Worm (Caenorhabditis elegans) whole organism, L4 larva: ENCODE data around the gene clec-173.

ENCODE experiments used
- F26F4.8 ChIP-seq: fragments of 200-800 bp; sonication (Bioruptor generic); conservative IDR thresholded peaks from 2 replicates; pipeline ENCODE4 v1.3.6; 2022; ENCODE audit warnings: missing genetic modification characterization, missing compliant biosample characterization
- R02D3.7 ChIP-seq: fragments of 150-350 bp; sonication (generic microtip); optimal IDR thresholded peaks from 3 replicates; lab custom pipeline; 2014; ENCODE audit warnings: missing biosample characterization, missing genetic modification characterization
- T26A8.4 ChIP-seq: fragments of 200-800 bp; sonication (Bioruptor generic); IDR thresholded peaks from 2 replicates; pipeline ENCODE4 v1.3.6; 2022; ENCODE audit warnings: missing genetic modification characterization, missing compliant biosample characterization
- Y48G9A.11 ChIP-seq: fragments of 200-800 bp; sonication (Bioruptor generic); IDR thresholded peaks from 2 replicates; pipeline ENCODE4 v1.3.6; 2022; ENCODE audit warnings: missing genetic modification reagents, missing genetic modification characterization, missing compliant biosample characterization
- Y5F2A.4 ChIP-seq: fragments of 200-800 bp; sonication (Bioruptor generic); optimal IDR thresholded peaks from 2 replicates; lab custom pipeline; 2018; ENCODE audit warnings: mild to moderate bottlenecking, missing genetic modification characterization, missing compliant biosample characterization
- aha-1 ChIP-seq: fragments of 150-350 bp; peaks from one replicate; lab custom pipeline; 2014; ENCODE audit warnings: missing biosample characterization, missing genetic modification characterization
- aly-2 ChIP-seq: sonication (generic microtip); optimal IDR thresholded peaks from 2 replicates; lab custom pipeline; 2018; ENCODE audit warnings: missing biosample characterization, missing genetic modification characterization
- daf-12 ChIP-seq: fragments of 150-350 bp; optimal IDR thresholded peaks from 2 replicates; lab custom pipeline; 2014; ENCODE audit warnings: missing biosample characterization, missing genetic modification reagents, missing genetic modification characterization
- daf-16 ChIP-seq, 3 experiments: sonication (generic microtip); optimal IDR thresholded peaks; 2 replicates each; lab custom pipeline; 2016 to 2017; ENCODE audit warnings: missing genetic modification characterization in 3 of 3, missing genetic modification reagents in 3 of 3, mild to moderate bottlenecking in 2 of 3, missing compliant biosample characterization in 2 of 3, missing biosample characterization in 1 of 3, moderate library complexity in 1 of 3
- dmd-6 ChIP-seq: fragments of 200-800 bp; sonication (Bioruptor generic); IDR thresholded peaks from 2 replicates; pipeline ENCODE4 v1.3.6; 2022; ENCODE audit warnings: missing genetic modification reagents, missing genetic modification characterization, missing compliant biosample characterization
- dmd-8 ChIP-seq: fragments of 200-800 bp; sonication (Bioruptor generic); IDR thresholded peaks from 2 replicates; pipeline ENCODE4 v1.3.6; 2022; ENCODE audit warnings: missing genetic modification characterization, missing compliant biosample characterization
- dve-1 ChIP-seq: sonication (generic microtip); optimal IDR thresholded peaks from 2 replicates; lab custom pipeline; 2017; ENCODE audit warnings: antibody characterized with exemption, mild to moderate bottlenecking, missing genetic modification characterization, missing compliant biosample characterization; ENCODE audit not compliant: insufficient read depth
- fos-1 ChIP-seq: fragments of 150-350 bp; optimal IDR thresholded peaks from 2 replicates; lab custom pipeline; 2014; ENCODE audit warnings: missing biosample characterization, missing genetic modification characterization
- gei-8 ChIP-seq: fragments of 200-800 bp; sonication (Bioruptor generic); optimal IDR thresholded peaks from 2 replicates; lab custom pipeline; 2018; ENCODE audit warnings: mild to moderate bottlenecking, missing genetic modification characterization, missing compliant biosample characterization
- hlh-11 ChIP-seq: fragments of 200-800 bp; sonication (Bioruptor generic); optimal IDR thresholded peaks from 2 replicates; lab custom pipeline; 2018; ENCODE audit warnings: mild to moderate bottlenecking, missing genetic modification characterization, missing compliant biosample characterization
- jun-1 ChIP-seq: fragments of 150-350 bp; optimal IDR thresholded peaks from 2 replicates; lab custom pipeline; 2014; ENCODE audit warnings: missing biosample characterization, missing genetic modification reagents, missing genetic modification characterization
- lim-7 ChIP-seq: fragments of 200-800 bp; sonication (Bioruptor generic); IDR thresholded peaks from 2 replicates; pipeline ENCODE4 v1.3.6; 2022; ENCODE audit warnings: missing genetic modification characterization, missing compliant biosample characterization
- lin-15B ChIP-seq: fragments of 150-350 bp; sonication (generic microtip); optimal IDR thresholded peaks from 3 replicates; lab custom pipeline; 2014; ENCODE audit warnings: missing biosample characterization, missing genetic modification characterization
- lin-39 ChIP-seq: fragments of 150-350 bp; optimal IDR thresholded peaks from 2 replicates; lab custom pipeline; 2014; ENCODE audit warnings: missing biosample characterization, missing genetic modification reagents, missing genetic modification characterization
- madf-5 ChIP-seq, 2 experiments: fragments of 200-800 bp; sonication (Bioruptor generic); IDR thresholded peaks; 2 replicates each; pipeline ENCODE4 v1.3.6; 2022; ENCODE audit warnings: missing compliant biosample characterization in 2 of 2, missing genetic modification characterization in 2 of 2
- mdt-29 ChIP-seq: fragments of 200-800 bp; sonication (Bioruptor generic); IDR thresholded peaks from 2 replicates; pipeline ENCODE4 v1.3.6; 2022; ENCODE audit warnings: missing genetic modification reagents, missing genetic modification characterization, missing compliant biosample characterization
- mes-2 ChIP-seq: sonication (generic microtip); optimal IDR thresholded peaks from 2 replicates; lab custom pipeline; 2016; ENCODE audit warnings: missing genotype, mild to moderate bottlenecking, missing genetic modification characterization, missing compliant biosample characterization; ENCODE audit not compliant: poor library complexity, severe bottlenecking
- mxl-2 ChIP-seq: fragments of 200-800 bp; sonication (Bioruptor generic); conservative IDR thresholded peaks from 2 replicates; pipeline ENCODE4 v1.3.6; 2022; ENCODE audit warnings: missing genetic modification reagents, missing genetic modification characterization, missing compliant biosample characterization
- nhr-237 ChIP-seq: sonication (generic microtip); optimal IDR thresholded peaks from 2 replicates; lab custom pipeline; 2017; ENCODE audit warnings: missing biosample characterization, missing genetic modification characterization
- nhr-28 ChIP-seq: fragments of 150-350 bp; optimal IDR thresholded peaks from 2 replicates; lab custom pipeline; 2014; ENCODE audit warnings: missing biosample characterization, missing genetic modification characterization
- nhr-48 ChIP-seq: sonication (generic microtip); optimal IDR thresholded peaks from 2 replicates; lab custom pipeline; 2016; ENCODE audit warnings: mild to moderate bottlenecking, missing genetic modification characterization, missing compliant biosample characterization
- nhr-6 ChIP-seq: fragments of 150-350 bp; optimal IDR thresholded peaks from 2 replicates; lab custom pipeline; 2014; ENCODE audit warnings: missing biosample characterization, missing genetic modification characterization
- pha-4 ChIP-seq, 2 experiments: fragments of 150-350 bp in 1 of 2; fragments of 200-800 bp in 1 of 2; sonication (Bioruptor generic) in 1 of 2; IDR thresholded peaks in 1 of 2; optimal IDR thresholded peaks in 1 of 2; 2 replicates each; pipeline versions ENCODE4 v1.3.6 to Lab custom; 2014 to 2022; ENCODE audit warnings: missing genetic modification characterization in 2 of 2, missing genetic modification reagents in 2 of 2, missing biosample characterization in 1 of 2, missing compliant biosample characterization in 1 of 2
- pqm-1 ChIP-seq: sonication (generic microtip); optimal IDR thresholded peaks from 2 replicates; lab custom pipeline; 2017; ENCODE audit warnings: missing biosample characterization, missing genetic modification characterization
- rbr-2 ChIP-seq: sonication (generic microtip); optimal IDR thresholded peaks from 2 replicates; lab custom pipeline; 2016; ENCODE audit warnings: missing genotype, missing genetic modification characterization, missing compliant biosample characterization
- skn-1 ChIP-seq: fragments of 150-350 bp; optimal IDR thresholded peaks from 2 replicates; lab custom pipeline; 2014; ENCODE audit warnings: missing biosample characterization, missing genetic modification characterization
- snpc-4 ChIP-seq: fragments of 150-350 bp; optimal IDR thresholded peaks from 2 replicates; lab custom pipeline; 2014; ENCODE audit warnings: missing biosample characterization, missing genetic modification characterization
- tag-97 ChIP-seq: fragments of 200-800 bp; sonication (Bioruptor generic); IDR thresholded peaks from 2 replicates; pipeline ENCODE4 v1.3.6; 2022; ENCODE audit warnings: missing genetic modification characterization, missing compliant biosample characterization
- tra-1 ChIP-seq: fragments of 200-800 bp; sonication (Bioruptor generic); IDR thresholded peaks from 2 replicates; pipeline ENCODE4 v1.3.6; 2022; ENCODE audit warnings: missing genetic modification reagents, missing genetic modification characterization, missing compliant biosample characterization
- unc-130 ChIP-seq: sonication (generic microtip); optimal IDR thresholded peaks from 2 replicates; lab custom pipeline; 2016; ENCODE audit warnings: missing genetic modification reagents, missing genetic modification characterization, missing compliant biosample characterization
- unc-62 ChIP-seq, 3 experiments: fragments of 150-350 bp in 1 of 3; sonication (generic microtip); optimal IDR thresholded peaks in 2 of 3; peaks in 1 of 3; 1 replicate in 1 of 3; 2 replicates in 2 of 3; lab custom pipeline; 2014 to 2017; ENCODE audit warnings: missing biosample characterization in 3 of 3, missing genetic modification characterization in 3 of 3, missing genetic modification reagents in 3 of 3, missing genotype in 1 of 3
- zip-11 ChIP-seq: fragments of 200-800 bp; sonication (Bioruptor generic); IDR thresholded peaks from 2 replicates; pipeline ENCODE4 v1.3.6; 2022; ENCODE audit warnings: missing genetic modification characterization, missing compliant biosample characterization
- ztf-11 ChIP-seq: fragments of 150-350 bp; optimal IDR thresholded peaks from 2 replicates; lab custom pipeline; 2014; ENCODE audit warnings: missing biosample characterization, missing genetic modification characterization

Gene clec-173

ce11 chrIV:3311243-3311642 lies 43.8 kb upstream of the clec-173 start, which contains the start of gene zip-11 (continued):
- no peak for TF ChIP-seq gei-8 (GFP tag; lab: Kevin White, UChicago)
- TF ChIP-seq nhr-6 (tag; lab: Kevin White, UChicago) = no peak
- TF ChIP-seq zip-11 (GFP tag; lab: Robert Waterston, UW) = no peak
- TF ChIP-seq snpc-4 (tag; lab: Kevin White, UChicago) = no peak
- no peak for TF ChIP-seq mdt-29 (GFP tag; lab: Robert Waterston, UW)
- TF ChIP-seq Y5F2A.4 (GFP tag; lab: Kevin White, UChicago) = no peak
- no peak for TF ChIP-seq mxl-2 (GFP tag; lab: Robert Waterston, UW)
- peak; percentile 71 for TF ChIP-seq rbr-2
- no peak for TF ChIP-seq skn-1 (tag; lab: Kevin White, UChicago)
- TF ChIP-seq lim-7 (GFP tag; lab: Robert Waterston, UW) = no peak
- TF ChIP-seq hlh-11 (tag; lab: Kevin White, UChicago) = peak; percentile 82

- TF ChIP-seq Y48G9A.11 (GFP tag; lab: Robert Waterston, UW) (no peak), tag-97 (GFP tag; lab: Robert Waterston, UW) (no peak), aha-1 (tag; lab: Kevin White, UChicago) (peak; percentile 84), R02D3.7 (tag; lab: Kevin White, UChicago) (no peak), dve-1 (tag; lab: Kevin White, UChicago) (peak; percentile 18), daf-16 (GFP tag; optimal IDR thresholded peaks at IDR 0.05; lab: Kevin White, UChicago) (no peak), daf-16 (tag; optimal IDR thresholded peaks at IDR 0.05; lab: Kevin White, UChicago) (peak; percentile 39), nhr-48 (tag; lab: Kevin White, UChicago) (peak; percentile 55), dmd-8 (GFP tag; lab: Robert Waterston, UW) (no peak), lim-7 (GFP tag; lab: Robert Waterston, UW) (no peak), dmd-6 (GFP tag; lab: Robert Waterston, UW) (peak; percentile 74), nhr-6 (tag; lab: Kevin White, UChicago) (no peak), nhr-237 (tag; lab: Kevin White, UChicago) (no peak), unc-130 (GFP tag; lab: Kevin White, UChicago) (no peak), pha-4 (GFP tag; IDR thresholded peaks at IDR 0.05; lab: Robert Waterston, UW) (no peak), pha-4 (tag; optimal IDR thresholded peaks at IDR 0.05; lab: Kevin White, UChicago) (no peak), pqm-1 (tag; lab: Kevin White, UChicago) (peak; percentile 78), T26A8.4 (GFP tag; lab: Robert Waterston, UW) (no peak), F26F4.8 (GFP tag; lab: Robert Waterston, UW) (no peak), nhr-28 (tag; lab: Kevin White, UChicago) (no peak), unc-62 (GFP tag; optimal IDR thresholded peaks at IDR 0.05 in 1 of 2; lab: Kevin White, UChicago) (peak in 1 of 2 experiments; percentile 91), unc-62 (tag; optimal IDR thresholded peaks at IDR 0.05; lab: Kevin White, UChicago) (no peak), lin-39 (tag; lab: Kevin White, UChicago) (no peak), madf-5 (GFP tag; IDR thresholded peaks at IDR 0.05; lab: Robert Waterston, UW) (no peak), lin-15B (no peak), jun-1 (tag; lab: Kevin White, UChicago) (no peak), tra-1 (GFP tag; lab: Robert Waterston, UW) (no peak), fos-1 (no peak), daf-12 (tag; lab: Kevin White, UChicago) (no peak), hlh-11 (tag; lab: Kevin White, UChicago) (no peak), ztf-11 (tag; lab: Kevin White, UChicago) (no peak), mes-2 (tag; lab: Kevin White, UChicago) (peak; percentile 8), aly-2 (tag; lab: Kevin White, UChicago) (no peak)
These were observed 43.3 kb upstream of the clec-173 start for ce11 chrIV:3310662-3311219.
